Fruit fly (Drosophila melanogaster) whole organism, pupa: ENCODE data around the gene CG10428.
A peak's percentile ranks its signal among the peaks of the same experiment; 100 is the strongest.

ENCODE experiments used
- CG10348 ChIP-seq: fragments of 200-800 bp; sonication (Bioruptor generic); IDR thresholded peaks from 2 replicates; pipeline ENCODE4 v1.3.6; 2022; ENCODE audit warnings: missing biosample characterization, missing genetic modification characterization
- CG12605 ChIP-seq: fragments of 200-800 bp; sonication (Bioruptor generic); IDR thresholded peaks from 2 replicates; pipeline ENCODE4 v1.3.6; 2022; ENCODE audit warnings: missing biosample characterization, missing genetic modification characterization
- CG13204 ChIP-seq: fragments of 200-800 bp; sonication (Bioruptor generic); optimal IDR thresholded peaks from 2 replicates; lab custom pipeline; 2018; ENCODE audit warnings: missing biosample characterization, mild to moderate bottlenecking, missing genetic modification characterization, moderate library complexity
- CG14655 ChIP-seq: fragments of 200-800 bp; sonication (Bioruptor generic); optimal IDR thresholded peaks from 3 replicates; lab custom pipeline; 2017; ENCODE audit warnings: mild to moderate bottlenecking, missing biosample characterization, missing genetic modification reagents, missing genetic modification characterization
- CG15710 ChIP-seq: fragments of 200-800 bp; sonication (Bioruptor generic); optimal IDR thresholded peaks from 2 replicates; lab custom pipeline; 2018; ENCODE audit warnings: missing biosample characterization, mild to moderate bottlenecking, missing genetic modification characterization, moderate library complexity
- CG17806 ChIP-seq: fragments of 200-800 bp; sonication (Bioruptor generic); optimal IDR thresholded peaks from 2 replicates; lab custom pipeline; 2018; ENCODE audit warnings: missing biosample characterization, mild to moderate bottlenecking, missing genetic modification characterization, moderate library complexity
- CG32121 ChIP-seq: fragments of 200-800 bp; sonication (Bioruptor generic); IDR thresholded peaks from 2 replicates; pipeline ENCODE4 v1.3.6; 2022; ENCODE audit warnings: missing biosample characterization, missing genetic modification characterization
- CG34367 ChIP-seq: fragments of 200-800 bp; sonication (Bioruptor generic); optimal IDR thresholded peaks from 2 replicates; lab custom pipeline; 2018; ENCODE audit warnings: missing biosample characterization, mild to moderate bottlenecking, missing genetic modification characterization
- CG4496 ChIP-seq: fragments of 200-800 bp; sonication (Bioruptor generic); IDR thresholded peaks from 3 replicates; pipeline ENCODE4 v1.3.6; 2022; ENCODE audit warnings: missing biosample characterization, missing genetic modification characterization
- CG8159 ChIP-seq: fragments of 200-800 bp; sonication (Bioruptor generic); optimal IDR thresholded peaks from 3 replicates; lab custom pipeline; 2018; ENCODE audit warnings: missing biosample characterization, mild to moderate bottlenecking, missing genetic modification characterization, moderate library complexity
- CG8301 ChIP-seq: fragments of 200-800 bp; sonication (Bioruptor generic); optimal IDR thresholded peaks from 2 replicates; lab custom pipeline; 2018; ENCODE audit warnings: missing biosample characterization, mild to moderate bottlenecking, missing genetic modification characterization
- CG9948 ChIP-seq: fragments of 200-800 bp; sonication (Bioruptor generic); optimal IDR thresholded peaks from 2 replicates; lab custom pipeline; 2018; ENCODE audit warnings: missing biosample characterization, mild to moderate bottlenecking, missing genetic modification characterization, moderate library complexity
- D1 ChIP-seq: fragments of 200-800 bp; sonication (Bioruptor generic); optimal IDR thresholded peaks from 2 replicates; lab custom pipeline; 2018; ENCODE audit warnings: missing biosample characterization, mild to moderate bottlenecking, missing genetic modification characterization, moderate library complexity
- EcR ChIP-seq: fragments of 200-800 bp; sonication (Bioruptor generic); optimal IDR thresholded peaks from 3 replicates; lab custom pipeline; 2019; ENCODE audit warnings: missing biosample characterization, missing genetic modification characterization, mild to moderate bottlenecking, moderate library complexity, missing genetic modification reagents
- Ets98B ChIP-seq: fragments of 200-800 bp; sonication (Bioruptor generic); IDR thresholded peaks from 2 replicates; pipeline ENCODE4 v1.3.6; 2022; ENCODE audit warnings: missing biosample characterization, missing genetic modification characterization
- Pif1A ChIP-seq: fragments of 200-800 bp; sonication (Bioruptor generic); optimal IDR thresholded peaks from 3 replicates; lab custom pipeline; 2016; ENCODE audit warnings: missing biosample characterization, missing genetic modification characterization
- Pif1B ChIP-seq: fragments of 200-800 bp; sonication (Bioruptor generic); optimal IDR thresholded peaks from 3 replicates; lab custom pipeline; 2016; ENCODE audit warnings: missing biosample characterization, missing genetic modification characterization
- Snoo ChIP-seq: fragments of 200-800 bp; sonication (Bioruptor generic); optimal IDR thresholded peaks from 3 replicates; lab custom pipeline; 2017; ENCODE audit warnings: missing biosample characterization, mild to moderate bottlenecking, missing genetic modification characterization, inconsistent platforms
- fd96Ca ChIP-seq: fragments of 200-800 bp; sonication (Bioruptor generic); IDR thresholded peaks from 3 replicates; pipeline ENCODE4 v1.3.6; 2022; ENCODE audit warnings: missing biosample characterization, missing genetic modification characterization
- gl ChIP-seq: fragments of 200-800 bp; sonication (Bioruptor generic); optimal IDR thresholded peaks from 2 replicates; lab custom pipeline; 2018; ENCODE audit warnings: missing biosample characterization, mild to moderate bottlenecking, missing genetic modification characterization
- rn ChIP-seq: fragments of 200-800 bp; sonication (Bioruptor generic); IDR thresholded peaks from 2 replicates; pipeline ENCODE4 v1.3.6; 2022; ENCODE audit warnings: missing biosample characterization, missing genetic modification characterization

CG10428 gene

dm6 chr2L:18944175-18945012, 4.3 kb upstream of the CG10428 start:
- TF ChIP-seq CG13204 (GFP tag; lab: Kevin White, UChicago) = peak; percentile 55
- TF ChIP-seq rn (GFP tag; lab: Robert Waterston, UW) = no peak
- TF ChIP-seq EcR (GFP tag; lab: Kevin White, UChicago) = peak; percentile 95

dm6 chr2L:18945765-18946552, 2.7 kb upstream of the CG10428 start, which contains the start of gene CG46304:
Gene CG46304 (plus strand): TSS chr2L:18946305.
- TF ChIP-seq CG9948 (tag; lab: Kevin White, UChicago) (peak; percentile 59), Pif1B (GFP tag; lab: Kevin White, UChicago) (no peak), fd96Ca (GFP tag; lab: Robert Waterston, UW) (no peak), CG13204 (GFP tag; lab: Kevin White, UChicago) (no peak), D1 (tag; lab: Kevin White, UChicago) (no peak), gl (tag; lab: Kevin White, UChicago) (no peak), CG32121 (no peak), CG15710 (tag; lab: Kevin White, UChicago) (peak; percentile 48), CG34367 (tag; lab: Kevin White, UChicago) (peak; percentile 1), CG4496 (peak; percentile 39; the same call in 2 of the 3 replicates), Ets98B (no peak), CG8301 (tag; lab: Kevin White, UChicago) (peak; percentile 40), CG10348 (GFP tag; lab: Robert Waterston, UW) (no peak), CG14655 (GFP tag; lab: Kevin White, UChicago) (peak; percentile 67), CG17806 (peak; percentile 38), Pif1A (GFP tag; lab: Kevin White, UChicago) (no peak), rn (GFP tag; lab: Robert Waterston, UW) (no peak), CG12605 (no peak), Snoo (no peak), CG8159 (tag; lab: Kevin White, UChicago) (peak; percentile 65), EcR (GFP tag; lab: Kevin White, UChicago) (peak; percentile 89)

- TF ChIP-seq CG17806 (peak; percentile 87), Snoo (peak; percentile 73), D1 (tag; lab: Kevin White, UChicago) (peak; percentile 87), Pif1A (GFP tag; lab: Kevin White, UChicago) (peak; percentile 27), fd96Ca (GFP tag; lab: Robert Waterston, UW) (no peak), Pif1B (GFP tag; lab: Kevin White, UChicago) (peak; percentile 50), CG15710 (tag; lab: Kevin White, UChicago) (peak; percentile 95), CG8159 (tag; lab: Kevin White, UChicago) (peak; percentile 96), rn (GFP tag; lab: Robert Waterston, UW) (no peak), CG9948 (tag; lab: Kevin White, UChicago) (peak; percentile 94), gl (tag; lab: Kevin White, UChicago) (no peak), CG10348 (GFP tag; lab: Robert Waterston, UW) (no peak), CG8301 (tag; lab: Kevin White, UChicago) (peak; percentile 56), EcR (GFP tag; lab: Kevin White, UChicago) (peak; percentile 85), CG12605 (no peak; the same call in none of the 2 replicates), Ets98B (no peak), CG32121 (no peak), CG34367 (tag; lab: Kevin White, UChicago) (peak; percentile 81), CG13204 (GFP tag; lab: Kevin White, UChicago) (peak; percentile 68), CG14655 (GFP tag; lab: Kevin White, UChicago) (peak; percentile 89), CG4496 (no peak; the same call in 2 of the 3 replicates)
Observed at dm6 chr2L:18946636-18947514, 1.8 kb upstream of the CG10428 start.

- TF ChIP-seq CG32121 (peak; percentile 15; the same call in 1 of the 2 replicates), Pif1A (GFP tag; lab: Kevin White, UChicago) (no peak), CG14655 (GFP tag; lab: Kevin White, UChicago) (no peak), EcR (GFP tag; lab: Kevin White, UChicago) (peak; percentile 86), CG12605 (no peak)
Observed at dm6 chr2L:18947515-18947998, 1.1 kb upstream of the CG10428 start.
